Worm (Caenorhabditis elegans): ENCODE data around the gene C01C4.2.

ce11 chrX:3680544-3681214 lies 34.2 kb upstream of the C01C4.2 start, which contains the start of gene tsp-17:
- TF ChIP-seq lin-13 (tag; optimal IDR thresholded peaks at IDR 0.05) (no peak), snpc-4 (tag; optimal IDR thresholded peaks at IDR 0.05) (no peak), hlh-1 (tag; optimal IDR thresholded peaks at IDR 0.05) (peak; percentile 84), unc-39 (tag; optimal IDR thresholded peaks at IDR 0.05) (no peak), blmp-1 (tag; optimal IDR thresholded peaks at IDR 0.05) (no peak), mep-1 (tag; optimal IDR thresholded peaks at IDR 0.05) (no peak), unc-62 (GFP tag; optimal IDR thresholded peaks at IDR 0.05) (no peak), pha-4 (tag; optimal IDR thresholded peaks at IDR 0.05) (no peak), lsy-2 (tag; optimal IDR thresholded peaks at IDR 0.05) (no peak)
